Fruit fly (Drosophila melanogaster): Measurements from ENCODE around the gene CG43773.
A peak's percentile ranks its signal among the peaks of the same experiment; 100 is the strongest.

CG43773 gene

DNA sequence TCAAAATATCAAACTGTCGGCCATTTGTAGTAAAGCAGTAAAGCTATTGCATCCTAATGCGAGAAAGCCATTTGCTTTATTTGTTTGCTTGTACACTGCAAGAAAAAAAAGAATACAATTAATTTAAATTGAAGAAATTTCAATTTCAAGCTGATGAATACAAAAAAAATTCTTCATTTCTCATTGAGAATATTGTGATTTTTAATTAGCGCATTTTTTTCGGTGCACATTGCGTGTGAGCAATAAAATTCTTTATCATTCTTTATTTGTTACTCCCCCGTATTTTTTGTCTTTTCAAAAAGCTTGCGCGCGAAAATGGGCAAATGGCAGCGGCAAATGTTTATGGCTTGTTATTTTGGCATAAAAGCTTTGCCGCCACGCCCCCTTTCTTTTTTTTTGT lies 4.6 kb downstream of the CG43773 start (continued):
- TF ChIP-seq Blimp-1 (GFP tag; optimal IDR thresholded peaks at IDR 0.05) = no peak
- no peak for TF ChIP-seq PHDP (tag; optimal IDR thresholded peaks at IDR 0.05)
- TF ChIP-seq Ptx1 (GFP tag; IDR thresholded peaks at IDR 0.05) = peak; percentile 37
- no peak for TF ChIP-seq lilli (GFP tag; optimal IDR thresholded peaks at IDR 0.05)
- no peak for TF ChIP-seq wdn (GFP tag; IDR thresholded peaks at IDR 0.05)
- no peak for TF ChIP-seq sd (tag; optimal IDR thresholded peaks at IDR 0.05)
- TF ChIP-seq CG4404 (GFP tag; IDR thresholded peaks at IDR 0.05) = no peak
- peak; percentile 65 for TF ChIP-seq Rfx (GFP tag; IDR thresholded peaks at IDR 0.05)
- no peak for TF ChIP-seq prd (optimal IDR thresholded peaks at IDR 0.05)
- no peak; the same call in 2 of the 3 replicates for TF ChIP-seq prd (GFP tag; IDR thresholded peaks at IDR 0.05)
- TF ChIP-seq so (GFP tag; IDR thresholded peaks at IDR 0.05) = no peak
- no peak for TF ChIP-seq NfI (GFP tag; optimal IDR thresholded peaks at IDR 0.05)
- TF ChIP-seq Doc2 (GFP tag; IDR thresholded peaks at IDR 0.05) = no peak
- no peak for TF ChIP-seq esg (GFP tag; conservative IDR thresholded peaks at IDR 0.05)
- TF ChIP-seq gsb (GFP tag; IDR thresholded peaks at IDR 0.05) = no peak
- no peak for TF ChIP-seq gt (GFP tag; IDR thresholded peaks at IDR 0.05)
- peak; percentile 24; the same call in 1 of the 2 replicates for TF ChIP-seq CG17328 (GFP tag; IDR thresholded peaks at IDR 0.05)
- no peak for TF ChIP-seq tll (GFP tag; optimal IDR thresholded peaks at IDR 0.05)
- no peak for TF ChIP-seq ewg (GFP tag; optimal IDR thresholded peaks at IDR 0.05)
- TF ChIP-seq CG18599 (GFP tag; optimal IDR thresholded peaks at IDR 0.05) = peak; percentile 20
- TF ChIP-seq nmo (GFP tag; optimal IDR thresholded peaks at IDR 0.05) = no peak
- no peak for TF ChIP-seq gro (GFP tag; optimal IDR thresholded peaks at IDR 0.05)
- TF ChIP-seq CG16813 (GFP tag; IDR thresholded peaks at IDR 0.05; ENCODE audit: partially characterized antibody) = no peak
- peak in 1 of 2 experiments; percentile 26 for TF ChIP-seq Hr51 (GFP tag; optimal IDR thresholded peaks at IDR 0.05)
- no peak for TF ChIP-seq CG8089 (GFP tag; optimal IDR thresholded peaks at IDR 0.05)
- TF ChIP-seq CG32532 (GFP tag; IDR thresholded peaks at IDR 0.05) = no peak
- TF ChIP-seq CG9437 (GFP tag; optimal IDR thresholded peaks at IDR 0.05) = no peak
- no peak for TF ChIP-seq CG11696 (GFP tag; IDR thresholded peaks at IDR 0.05)
- peak; percentile 24; the same call in 1 of the 3 replicates for TF ChIP-seq Aef1 (GFP tag; IDR thresholded peaks at IDR 0.05)
- TF ChIP-seq rib (GFP tag; IDR thresholded peaks at IDR 0.05) = no peak
- TF ChIP-seq CG12942 (GFP tag; optimal IDR thresholded peaks at IDR 0.05) = no peak
- peak; percentile 63 for TF ChIP-seq Med (GFP tag)
- TF ChIP-seq B-H1 (GFP tag; IDR thresholded peaks at IDR 0.05) = peak; percentile 21; the same call in 1 of the 3 replicates
- TF ChIP-seq zfh1 (GFP tag; IDR thresholded peaks at IDR 0.05) = no peak
- no peak for TF ChIP-seq CG2199 (GFP tag; IDR thresholded peaks at IDR 0.05)
- TF ChIP-seq ap (GFP tag; IDR thresholded peaks at IDR 0.05) = no peak
- no peak for TF ChIP-seq org-1 (GFP tag; optimal IDR thresholded peaks at IDR 0.05)
- peak; percentile 18 for TF ChIP-seq grau (tag; optimal IDR thresholded peaks at IDR 0.05)
- TF ChIP-seq CG34376 (GFP tag; optimal IDR thresholded peaks at IDR 0.05) = no peak
- peak; percentile 54 for TF ChIP-seq CG2120 (GFP tag; optimal IDR thresholded peaks at IDR 0.05)
- peak; percentile 8 for TF ChIP-seq mam (GFP tag; optimal IDR thresholded peaks at IDR 0.05)
- no peak for TF ChIP-seq HmgZ (tag; optimal IDR thresholded peaks at IDR 0.05)
- no peak for TF ChIP-seq dpn (GFP tag; optimal IDR thresholded peaks at IDR 0.05)
- TF ChIP-seq CG8388 (GFP tag; optimal IDR thresholded peaks at IDR 0.05) = no peak
- peak; percentile 8 for TF ChIP-seq ind (GFP tag; optimal IDR thresholded peaks at IDR 0.05)
- TF ChIP-seq CG7271 (tag; optimal IDR thresholded peaks at IDR 0.05) = no peak
- no peak for TF ChIP-seq CG13296 (GFP tag; optimal IDR thresholded peaks at IDR 0.05)
- TF ChIP-seq zen2 (GFP tag; IDR thresholded peaks at IDR 0.05; ENCODE audit: partially characterized antibody) = no peak
- TF ChIP-seq Elba2 (GFP tag; optimal IDR thresholded peaks at IDR 0.05) = no peak
- no peak for TF ChIP-seq Hr78 (GFP tag; optimal IDR thresholded peaks at IDR 0.05)
- peak; percentile 24 for TF ChIP-seq Hmr (GFP tag; optimal IDR thresholded peaks at IDR 0.05)

Data from whole organism, embryonic.